Fruit fly (Drosophila melanogaster): ENCODE results near the gene Tasp1.

DNA sequence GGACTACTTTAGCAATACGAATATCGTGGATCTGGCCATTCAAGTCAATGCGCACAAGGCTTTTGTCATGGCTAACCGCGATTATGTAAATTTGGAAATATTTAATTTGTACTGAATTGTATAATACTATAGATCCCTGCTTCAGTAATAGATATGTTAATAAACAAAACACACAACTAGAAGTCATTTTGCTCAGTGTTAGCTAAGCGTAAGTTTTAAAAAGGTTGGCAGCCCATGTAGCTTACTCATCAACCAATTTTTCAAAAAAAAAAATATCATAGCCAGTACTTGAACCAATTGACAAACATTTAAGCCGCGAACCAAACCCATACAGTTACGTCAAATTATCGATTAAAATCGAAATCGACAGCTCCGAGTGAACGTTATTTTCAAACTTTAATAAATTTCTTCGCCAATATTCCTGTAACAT is 50.3 kb downstream of the Tasp1 start:
- TF ChIP-seq psq (optimal IDR thresholded peaks at IDR 0.05) (no peak), insv (optimal IDR thresholded peaks at IDR 0.05) (no peak), Myc (optimal IDR thresholded peaks at IDR 0.05) (no peak), ttk (optimal IDR thresholded peaks at IDR 0.05) (no peak), Sin3A (optimal IDR thresholded peaks at IDR 0.05) (no peak)

Measured in Kc167 (cell line).